Worm (Caenorhabditis elegans) whole organism, young adult: ENCODE data around the gene F09G8.7.

Source experiments
- B0336.3 ChIP-seq: fragments of 200-800 bp; sonication (Bioruptor generic); IDR thresholded peaks from 2 replicates; pipeline ENCODE4 v1.3.6; 2022; ENCODE audit warnings: missing genetic modification characterization, missing compliant biosample characterization
- C17E4.6 ChIP-seq: fragments of 200-800 bp; sonication (Bioruptor generic); IDR thresholded peaks from 2 replicates; pipeline ENCODE4 v1.3.6; 2022; ENCODE audit warnings: missing genetic modification reagents, missing genetic modification characterization, missing compliant biosample characterization
- F23B12.7 ChIP-seq: sonication (generic microtip); optimal IDR thresholded peaks from 2 replicates; lab custom pipeline; 2017; ENCODE audit warnings: missing genetic modification characterization, mild to moderate bottlenecking, missing compliant biosample characterization, antibody characterized with exemption, moderate library complexity; ENCODE audit not compliant: insufficient read depth
- F39B2.1 ChIP-seq: fragments of 200-800 bp; sonication (Bioruptor generic); IDR thresholded peaks from 2 replicates; pipeline ENCODE4 v1.3.6; 2022; ENCODE audit warnings: missing genetic modification reagents, missing genetic modification characterization, missing compliant biosample characterization
- F57C9.4 ChIP-seq: sonication (generic microtip); optimal IDR thresholded peaks from 2 replicates; lab custom pipeline; 2017; ENCODE audit warnings: mild to moderate bottlenecking, missing genetic modification characterization, missing compliant biosample characterization
- K11D2.4 ChIP-seq: fragments of 200-800 bp; sonication (Bioruptor generic); IDR thresholded peaks from 2 replicates; pipeline ENCODE4 v1.3.6; 2022; ENCODE audit warnings: missing genetic modification reagents, missing genetic modification characterization, missing compliant biosample characterization
- K12H6.12 ChIP-seq: fragments of 200-800 bp; sonication (Bioruptor generic); optimal IDR thresholded peaks from 2 replicates; lab custom pipeline; 2018; ENCODE audit warnings: mild to moderate bottlenecking, missing genetic modification characterization, missing compliant biosample characterization
- akir-1 ChIP-seq: fragments of 200-800 bp; sonication (Bioruptor generic); optimal IDR thresholded peaks from 2 replicates; lab custom pipeline; 2018; ENCODE audit warnings: mild to moderate bottlenecking, missing genetic modification characterization, moderate library complexity, missing compliant biosample characterization
- aptf-2 ChIP-seq: fragments of 200-800 bp; sonication (Bioruptor generic); conservative IDR thresholded peaks from 2 replicates; pipeline ENCODE4 v1.3.6; 2022; ENCODE audit warnings: missing genetic modification reagents, missing genetic modification characterization, missing compliant biosample characterization
- atf-7 ChIP-seq: sonication (generic microtip); optimal IDR thresholded peaks from 2 replicates; lab custom pipeline; 2017; ENCODE audit warnings: mild to moderate bottlenecking, missing genetic modification characterization, missing compliant biosample characterization
- athp-1 ChIP-seq: sonication (generic microtip); optimal IDR thresholded peaks from 2 replicates; lab custom pipeline; 2017; ENCODE audit warnings: mild to moderate bottlenecking, missing genetic modification characterization, missing compliant biosample characterization
- attf-5 ChIP-seq: fragments of 200-800 bp; sonication (Bioruptor generic); optimal IDR thresholded peaks from 2 replicates; lab custom pipeline; 2018; ENCODE audit warnings: mild to moderate bottlenecking, missing genetic modification characterization, missing compliant biosample characterization
- attf-6 ChIP-seq: fragments of 200-800 bp; sonication (Bioruptor generic); IDR thresholded peaks from 2 replicates; pipeline ENCODE4 v1.3.6; 2022; ENCODE audit warnings: missing genetic modification reagents, missing genetic modification characterization, missing compliant biosample characterization
- bed-1 ChIP-seq: fragments of 200-800 bp; sonication (Bioruptor generic); IDR thresholded peaks from 2 replicates; pipeline ENCODE4 v1.3.6; 2022; ENCODE audit warnings: missing genetic modification reagents, missing genetic modification characterization, missing compliant biosample characterization
- ccch-3 ChIP-seq: fragments of 200-800 bp; sonication (Bioruptor generic); optimal IDR thresholded peaks from 2 replicates; lab custom pipeline; 2018; ENCODE audit warnings: mild to moderate bottlenecking, missing genetic modification characterization, missing compliant biosample characterization
- cebp-2 ChIP-seq: fragments of 200-800 bp; sonication (Bioruptor generic); IDR thresholded peaks from 2 replicates; pipeline ENCODE4 v1.3.6; 2022; ENCODE audit warnings: missing genetic modification characterization, missing compliant biosample characterization
- ceh-100 ChIP-seq: fragments of 200-800 bp; sonication (Bioruptor generic); IDR thresholded peaks from 2 replicates; pipeline ENCODE4 v1.3.6; 2022; ENCODE audit warnings: missing genetic modification reagents, missing genetic modification characterization, missing compliant biosample characterization
- ceh-79 ChIP-seq: sonication (generic microtip); optimal IDR thresholded peaks from 2 replicates; lab custom pipeline; 2017; ENCODE audit warnings: mild to moderate bottlenecking, missing genetic modification characterization, missing compliant biosample characterization
- die-1 ChIP-seq: sonication (generic microtip); optimal IDR thresholded peaks from 2 replicates; lab custom pipeline; 2016; ENCODE audit warnings: missing genotype, mild to moderate bottlenecking, missing genetic modification characterization, missing compliant biosample characterization
- dox-1 ChIP-seq: fragments of 200-800 bp; sonication (Bioruptor generic); IDR thresholded peaks from 2 replicates; pipeline ENCODE4 v1.3.6; 2022; ENCODE audit warnings: missing genetic modification reagents, missing genetic modification characterization, missing compliant biosample characterization
- dpff-1 ChIP-seq: sonication (generic microtip); optimal IDR thresholded peaks from 2 replicates; lab custom pipeline; 2017; ENCODE audit warnings: mild to moderate bottlenecking, missing genetic modification characterization, missing compliant biosample characterization
- egrh-3 ChIP-seq: fragments of 200-800 bp; sonication (Bioruptor generic); IDR thresholded peaks from 2 replicates; pipeline ENCODE4 v1.3.6; 2022; ENCODE audit warnings: missing genetic modification reagents, missing genetic modification characterization, missing compliant biosample characterization
- hrde-1 ChIP-seq: sonication (generic microtip); optimal IDR thresholded peaks from 2 replicates; lab custom pipeline; 2016; ENCODE audit warnings: missing genetic modification characterization, mild to moderate bottlenecking, missing compliant biosample characterization, moderate library complexity, missing genotype, missing genetic modification reagents, borderline replicate concordance
- lag-1 ChIP-seq: fragments of 200-800 bp; sonication (Bioruptor generic); IDR thresholded peaks from 2 replicates; pipeline ENCODE4 v1.3.6; 2022; ENCODE audit warnings: missing genetic modification reagents, missing genetic modification characterization, missing compliant biosample characterization
- lin-40 ChIP-seq: sonication (generic microtip); optimal IDR thresholded peaks from 2 replicates; lab custom pipeline; 2016; ENCODE audit warnings: missing genetic modification characterization, mild to moderate bottlenecking, missing compliant biosample characterization, missing genotype, missing genetic modification reagents
- lsl-1 ChIP-seq: fragments of 200-800 bp; sonication (Bioruptor generic); optimal IDR thresholded peaks from 2 replicates; lab custom pipeline; 2018; ENCODE audit warnings: mild to moderate bottlenecking, missing genetic modification characterization, moderate library complexity, missing compliant biosample characterization
- madf-10 ChIP-seq: sonication (generic microtip); optimal IDR thresholded peaks from 2 replicates; lab custom pipeline; 2016; ENCODE audit warnings: mild to moderate bottlenecking, missing genetic modification characterization, missing compliant biosample characterization
- madf-3 ChIP-seq: fragments of 200-800 bp; sonication (Bioruptor generic); IDR thresholded peaks from 2 replicates; pipeline ENCODE4 v1.3.6; 2022; ENCODE audit warnings: missing genetic modification reagents, missing genetic modification characterization, missing compliant biosample characterization
- mcd-1 ChIP-seq: fragments of 200-800 bp; sonication (Bioruptor generic); IDR thresholded peaks from 2 replicates; pipeline ENCODE4 v1.3.6; 2022; ENCODE audit warnings: missing genetic modification reagents, missing genetic modification characterization, missing compliant biosample characterization
- mes-4 ChIP-seq: sonication (generic microtip); optimal IDR thresholded peaks from 2 replicates; lab custom pipeline; 2016; ENCODE audit warnings: missing genotype, missing genetic modification characterization, missing compliant biosample characterization
- nfya-1 ChIP-seq: sonication (generic microtip); optimal IDR thresholded peaks from 2 replicates; lab custom pipeline; 2017; ENCODE audit warnings: antibody characterized with exemption, missing compliant biosample characterization, missing genetic modification characterization, borderline replicate concordance; ENCODE audit not compliant: insufficient read depth
- nfya-2 ChIP-seq: fragments of 200-800 bp; sonication (Bioruptor generic); IDR thresholded peaks from 2 replicates; pipeline ENCODE4 v1.3.6; 2022; ENCODE audit warnings: missing genetic modification reagents, missing genetic modification characterization, missing compliant biosample characterization
- nhr-179 ChIP-seq: sonication (generic microtip); optimal IDR thresholded peaks from 2 replicates; lab custom pipeline; 2016; ENCODE audit warnings: mild to moderate bottlenecking, missing genetic modification characterization, missing compliant biosample characterization
- nhr-27 ChIP-seq: fragments of 200-800 bp; sonication (Bioruptor generic); optimal IDR thresholded peaks from 2 replicates; lab custom pipeline; 2018; ENCODE audit warnings: mild to moderate bottlenecking, missing genetic modification characterization, moderate library complexity, missing compliant biosample characterization
- pha-4 ChIP-seq: fragments of 150-350 bp; sonication (generic microtip); optimal IDR thresholded peaks from 2 replicates; lab custom pipeline; 2014; ENCODE audit warnings: missing biosample characterization, missing genetic modification reagents, missing genetic modification characterization
- rcor-1 ChIP-seq: fragments of 200-800 bp; sonication (Bioruptor generic); IDR thresholded peaks from 2 replicates; pipeline ENCODE4 v1.3.6; 2022; ENCODE audit warnings: missing genetic modification reagents, missing genetic modification characterization, missing compliant biosample characterization
- repo-1 ChIP-seq: sonication (generic microtip); optimal IDR thresholded peaks from 2 replicates; lab custom pipeline; 2017; ENCODE audit warnings: mild to moderate bottlenecking, missing genetic modification characterization, missing compliant biosample characterization
- sea-2 ChIP-seq: fragments of 200-800 bp; sonication (Bioruptor generic); IDR thresholded peaks from 2 replicates; pipeline ENCODE4 v1.3.6; 2022; ENCODE audit warnings: missing genetic modification characterization, missing compliant biosample characterization
- snpc-1.3 ChIP-seq: sonication (generic microtip); optimal IDR thresholded peaks from 2 replicates; lab custom pipeline; 2017; ENCODE audit warnings: missing genetic modification characterization, mild to moderate bottlenecking, missing compliant biosample characterization, antibody characterized with exemption, moderate library complexity, missing genotype, missing genetic modification reagents; ENCODE audit not compliant: insufficient read depth
- snpc-4 ChIP-seq, 5 experiments: fragments of 150-350 bp in 1 of 5; sonication (generic microtip) in 4 of 5; optimal IDR thresholded peaks; 2 replicates each; lab custom pipeline; 2014 to 2018; ENCODE audit warnings: missing genetic modification characterization in 5 of 5, missing biosample characterization in 3 of 5, antibody characterized with exemption in 2 of 5, mild to moderate bottlenecking in 2 of 5, missing compliant biosample characterization in 2 of 5, missing genotype in 2 of 5, moderate library complexity in 2 of 5, missing genetic modification reagents in 1 of 5
- somi-1 ChIP-seq: fragments of 200-800 bp; sonication (Bioruptor generic); optimal IDR thresholded peaks from 2 replicates; lab custom pipeline; 2018; ENCODE audit warnings: mild to moderate bottlenecking, missing genetic modification characterization, missing compliant biosample characterization
- sptf-2 ChIP-seq: fragments of 200-800 bp; sonication (Bioruptor generic); optimal IDR thresholded peaks from 2 replicates; lab custom pipeline; 2018; ENCODE audit warnings: mild to moderate bottlenecking, missing genetic modification characterization, missing compliant biosample characterization
- tbp1 ChIP-seq: fragments of 200-800 bp; sonication (Bioruptor generic); optimal IDR thresholded peaks from 2 replicates; lab custom pipeline; 2018; ENCODE audit warnings: mild to moderate bottlenecking, missing genetic modification characterization, missing compliant biosample characterization
- unc-130 ChIP-seq: sonication (generic microtip); optimal IDR thresholded peaks from 2 replicates; lab custom pipeline; 2016; ENCODE audit warnings: missing genetic modification reagents, missing genetic modification characterization, missing compliant biosample characterization
- zim-3 ChIP-seq: sonication (generic microtip); optimal IDR thresholded peaks from 2 replicates; lab custom pipeline; 2017; ENCODE audit warnings: mild to moderate bottlenecking, missing genetic modification characterization, moderate library complexity, missing compliant biosample characterization
- ztf-22 ChIP-seq: fragments of 200-800 bp; sonication (Bioruptor generic); optimal IDR thresholded peaks from 2 replicates; lab custom pipeline; 2018; ENCODE audit warnings: mild to moderate bottlenecking, missing genetic modification characterization, moderate library complexity, missing compliant biosample characterization
- ztf-26 ChIP-seq: sonication (generic microtip); optimal IDR thresholded peaks from 2 replicates; lab custom pipeline; 2017; ENCODE audit warnings: missing genetic modification characterization, missing compliant biosample characterization
- ztf-3 ChIP-seq: fragments of 200-800 bp; sonication (Bioruptor generic); optimal IDR thresholded peaks from 2 replicates; lab custom pipeline; 2018; ENCODE audit warnings: mild to moderate bottlenecking, missing genetic modification characterization, missing compliant biosample characterization

F09G8.7 gene

DNA sequence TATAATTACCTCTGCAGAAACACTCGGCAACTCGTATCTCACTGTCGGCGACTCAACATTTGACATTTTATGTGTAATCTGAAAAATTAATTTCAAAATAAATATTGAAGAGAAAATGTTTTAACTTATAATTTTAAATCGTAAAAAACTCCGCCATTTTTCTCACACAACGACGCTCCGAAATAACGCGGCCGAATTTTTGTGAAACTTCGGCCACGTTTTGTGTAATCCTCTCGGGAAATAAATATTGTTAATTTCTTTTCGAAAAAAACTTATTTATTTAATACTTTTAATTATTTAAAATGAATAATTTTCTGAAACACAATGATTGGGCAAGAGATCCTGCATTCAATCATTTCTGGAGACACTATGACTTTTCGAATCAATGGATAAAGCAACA lies 39.2 kb upstream of the F09G8.7 start, which contains the start of the genes F10E9.7 and F10E9.5:
Gene F10E9.7 (minus strand): TSS at position 86 of the 400 bp plus-strand sequence.
Gene F10E9.5 (plus strand): TSS at position 237 of the 400 bp plus-strand sequence.
- TF ChIP-seq ceh-100 (GFP tag; lab: Robert Waterston, UW) (peak; percentile 69), die-1 (tag; lab: Kevin White, UChicago) (no peak), lag-1 (GFP tag; lab: Robert Waterston, UW) (no peak), F39B2.1 (no peak), tbp1 (peak; percentile 61), attf-5 (GFP tag; lab: Kevin White, UChicago) (peak; percentile 75), dpff-1 (tag; lab: Kevin White, UChicago) (no peak), unc-130 (peak; percentile 94), ccch-3 (peak; percentile 82), sea-2 (GFP tag; lab: Robert Waterston, UW) (no peak), K12H6.12 (tag; lab: Kevin White, UChicago) (peak; percentile 85), F23B12.7 (tag; lab: Kevin White, UChicago) (peak; percentile 67), ztf-3 (GFP tag; lab: Kevin White, UChicago) (no peak), lin-40 (tag; lab: Kevin White, UChicago) (peak; percentile 74), lsl-1 (GFP tag; lab: Kevin White, UChicago) (peak; percentile 58), nhr-27 (no peak), C17E4.6 (no peak), hrde-1 (peak; percentile 82), attf-6 (GFP tag; lab: Robert Waterston, UW) (no peak), aptf-2 (GFP tag; lab: Robert Waterston, UW) (peak; percentile 84), cebp-2 (GFP tag; lab: Robert Waterston, UW) (no peak), nfya-1 (tag; lab: Kevin White, UChicago) (no peak), B0336.3 (GFP tag; lab: Robert Waterston, UW) (no peak), pha-4 (tag; lab: Kevin White, UChicago) (no peak), ztf-22 (GFP tag; lab: Kevin White, UChicago) (no peak), zim-3 (peak; percentile 36), snpc-4 (GFP tag; optimal IDR thresholded peaks at IDR 0.05; lab: Kevin White, UChicago) (peak; percentile 12), snpc-4 (tag; optimal IDR thresholded peaks at IDR 0.05; lab: Kevin White, UChicago) (peak in 3 of 4 experiments; percentile 41 to 66 (median 51)), snpc-1.3 (tag; lab: Kevin White, UChicago) (peak; percentile 62), rcor-1 (GFP tag; lab: Robert Waterston, UW) (peak; percentile 72), nfya-2 (GFP tag; lab: Robert Waterston, UW) (no peak), atf-7 (tag; lab: Kevin White, UChicago) (peak; percentile 76), mes-4 (tag; lab: Kevin White, UChicago) (no peak), repo-1 (tag; lab: Kevin White, UChicago) (no peak), F57C9.4 (tag; lab: Kevin White, UChicago) (peak; percentile 8), bed-1 (GFP tag; lab: Robert Waterston, UW) (no peak), egrh-3 (no peak), mcd-1 (GFP tag; lab: Robert Waterston, UW) (peak; percentile 73; the same call in 1 of the 2 replicates), athp-1 (tag; lab: Kevin White, UChicago) (peak; percentile 37), madf-10 (tag; lab: Kevin White, UChicago) (peak; percentile 83), somi-1 (GFP tag; lab: Kevin White, UChicago) (peak; percentile 21), dox-1 (GFP tag; lab: Robert Waterston, UW) (peak; percentile 87), ceh-79 (tag; lab: Kevin White, UChicago) (no peak), K11D2.4 (GFP tag; lab: Robert Waterston, UW) (peak; percentile 80), akir-1 (GFP tag; lab: Kevin White, UChicago) (no peak), nhr-179 (tag; lab: Kevin White, UChicago) (no peak), ztf-26 (tag; lab: Kevin White, UChicago) (no peak), sptf-2 (no peak), madf-3 (GFP tag; lab: Robert Waterston, UW) (peak; percentile 78; the same call in 1 of the 2 replicates)
